Worm (Caenorhabditis elegans) whole organism, young adult: ENCODE data around the gene mff-1.

Experiments
- F57C9.4 ChIP-seq: sonication (generic microtip); optimal IDR thresholded peaks from 2 replicates; lab custom pipeline; 2017; ENCODE audit warnings: mild to moderate bottlenecking, missing genetic modification characterization, missing compliant biosample characterization
- akir-1 ChIP-seq: fragments of 200-800 bp; sonication (Bioruptor generic); optimal IDR thresholded peaks from 2 replicates; lab custom pipeline; 2018; ENCODE audit warnings: mild to moderate bottlenecking, missing genetic modification characterization, moderate library complexity, missing compliant biosample characterization
- aptf-2 ChIP-seq: fragments of 200-800 bp; sonication (Bioruptor generic); conservative IDR thresholded peaks from 2 replicates; pipeline ENCODE4 v1.3.6; 2022; ENCODE audit warnings: missing genetic modification reagents, missing genetic modification characterization, missing compliant biosample characterization
- ceh-58 ChIP-seq: fragments of 200-800 bp; sonication (Bioruptor generic); IDR thresholded peaks from 2 replicates; pipeline ENCODE4 v1.3.6; 2022; ENCODE audit warnings: missing genetic modification characterization, missing compliant biosample characterization
- nfyb-1 ChIP-seq: fragments of 200-800 bp; sonication (Bioruptor generic); IDR thresholded peaks from 2 replicates; pipeline ENCODE4 v1.3.6; 2022; ENCODE audit warnings: missing genetic modification reagents, missing genetic modification characterization, missing compliant biosample characterization

ce11 chrX:12979747-12980146 lies 7.3 kb downstream of the mff-1 start:
- no peak for TF ChIP-seq aptf-2
- no peak for TF ChIP-seq akir-1 (GFP tag; lab: Kevin White, UChicago)
- TF ChIP-seq F57C9.4 (tag; lab: Kevin White, UChicago): no peak
- TF ChIP-seq nfyb-1 (GFP tag; lab: Robert Waterston, UW): no peak
- TF ChIP-seq ceh-58: no peak
